Worm (Caenorhabditis elegans): ENCODE results near the gene sdn-1.
A peak's percentile ranks its signal among the peaks of the same experiment; 100 is the strongest.

Gene sdn-1

ce11 chrX:10593234-10593633 lies at the start of gene sdn-1:
TSS of gene sdn-1 (minus strand) at chrX:10593334.
- TF ChIP-seq lin-11 (tag; optimal IDR thresholded peaks at IDR 0.05) (no peak), ceh-45 (GFP tag; IDR thresholded peaks at IDR 0.05) (no peak), pqm-1 (tag; optimal IDR thresholded peaks at IDR 0.05) (no peak), ets-4 (tag; optimal IDR thresholded peaks at IDR 0.05) (no peak), sox-4 (tag; optimal IDR thresholded peaks at IDR 0.05) (no peak), pha-2 (tag; optimal IDR thresholded peaks at IDR 0.05) (no peak), pros-1 (tag; optimal IDR thresholded peaks at IDR 0.05) (no peak), unc-86 (tag; optimal IDR thresholded peaks at IDR 0.05) (no peak), hlh-30 (tag; optimal IDR thresholded peaks at IDR 0.05; ENCODE audit: insufficient read depth) (no peak), eyg-1 (tag; optimal IDR thresholded peaks at IDR 0.05) (no peak), unc-55 (GFP tag; optimal IDR thresholded peaks at IDR 0.05) (no peak), che-1 (tag; optimal IDR thresholded peaks at IDR 0.05) (no peak), ref-2 (tag; optimal IDR thresholded peaks at IDR 0.05) (no peak)

DNA sequence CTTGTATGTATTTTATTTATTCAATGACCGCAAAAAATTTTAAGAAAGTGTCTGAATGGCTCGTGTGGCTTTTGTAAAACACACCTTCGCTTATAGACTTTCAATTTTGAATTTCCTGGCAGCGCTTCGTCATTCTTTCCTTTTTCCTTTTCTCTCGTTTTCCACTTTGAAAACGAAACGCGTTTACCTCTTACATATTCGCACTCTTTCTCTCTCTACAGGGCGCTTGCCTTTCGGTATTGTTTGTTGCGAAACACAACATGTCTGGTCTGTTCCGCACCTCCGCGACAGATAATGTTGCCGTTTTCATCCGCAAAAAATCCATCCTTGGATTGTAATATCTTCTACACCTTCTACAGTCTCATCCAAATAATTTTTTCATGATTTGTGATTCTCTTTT lies 47.4 kb upstream of the sdn-1 start:
- TF ChIP-seq ceh-9 (tag; optimal IDR thresholded peaks at IDR 0.05) (no peak), sdc-2 (tag; optimal IDR thresholded peaks at IDR 0.05) (no peak), che-1 (tag; optimal IDR thresholded peaks at IDR 0.05) (no peak), elt-4 (tag; optimal IDR thresholded peaks at IDR 0.05) (no peak), zip-5 (tag; optimal IDR thresholded peaks at IDR 0.05) (no peak), pqm-1 (tag; optimal IDR thresholded peaks at IDR 0.05) (no peak)

DNA sequence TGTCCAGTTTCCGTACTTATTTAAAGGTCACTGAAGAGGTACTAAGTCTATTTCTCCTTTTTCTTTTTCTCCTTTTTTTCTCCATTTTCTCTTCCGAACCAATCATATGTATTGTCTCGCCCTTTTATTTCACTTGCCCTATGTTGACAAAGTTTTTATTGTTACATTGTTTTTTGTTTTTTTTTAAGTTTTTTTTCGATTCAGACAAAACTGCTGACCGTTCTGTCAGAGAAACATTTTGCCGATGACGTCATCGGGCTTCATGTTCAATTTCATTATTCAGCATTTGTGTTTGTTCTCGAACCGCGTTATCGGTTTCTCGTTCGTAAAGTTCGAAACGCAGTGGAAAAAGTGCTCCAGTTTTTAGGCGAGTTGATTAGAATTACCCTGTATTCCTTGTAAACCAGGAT lies 46.3 kb upstream of the sdn-1 start:
- TF ChIP-seq F13H6.1 (tag; optimal IDR thresholded peaks at IDR 0.05): no peak
- TF ChIP-seq gmeb-2 (tag; optimal IDR thresholded peaks at IDR 0.05): no peak
- no peak for TF ChIP-seq ceh-24 (tag; optimal IDR thresholded peaks at IDR 0.05)
- TF ChIP-seq mec-3 (tag; optimal IDR thresholded peaks at IDR 0.05; ENCODE audit: borderline replicate concordance): no peak
- no peak for TF ChIP-seq lim-6 (tag; optimal IDR thresholded peaks at IDR 0.05)
- TF ChIP-seq sdc-2 (tag; optimal IDR thresholded peaks at IDR 0.05): no peak
- no peak for TF ChIP-seq ceh-14 (tag; optimal IDR thresholded peaks at IDR 0.05)
- TF ChIP-seq ahr-1 (tag; optimal IDR thresholded peaks at IDR 0.05): no peak
- no peak for TF ChIP-seq madf-2 (tag; optimal IDR thresholded peaks at IDR 0.05)
- TF ChIP-seq ceh-18 (tag; optimal IDR thresholded peaks at IDR 0.05): no peak
- no peak for TF ChIP-seq odd-2 (tag; optimal IDR thresholded peaks at IDR 0.05)
- no peak for TF ChIP-seq ceh-30 (tag; optimal IDR thresholded peaks at IDR 0.05)
- no peak for TF ChIP-seq ets-4 (tag; optimal IDR thresholded peaks at IDR 0.05)
- TF ChIP-seq ama-1 (optimal IDR thresholded peaks at IDR 0.05): no peak
- no peak for TF ChIP-seq pha-4 (tag; optimal IDR thresholded peaks at IDR 0.05)
- TF ChIP-seq hlh-30 (tag; optimal IDR thresholded peaks at IDR 0.05; ENCODE audit: insufficient read depth): no peak
- TF ChIP-seq pat-9 (tag; optimal IDR thresholded peaks at IDR 0.05): no peak
- TF ChIP-seq T23F11.4 (GFP tag; optimal IDR thresholded peaks at IDR 0.05): no peak

DNA sequence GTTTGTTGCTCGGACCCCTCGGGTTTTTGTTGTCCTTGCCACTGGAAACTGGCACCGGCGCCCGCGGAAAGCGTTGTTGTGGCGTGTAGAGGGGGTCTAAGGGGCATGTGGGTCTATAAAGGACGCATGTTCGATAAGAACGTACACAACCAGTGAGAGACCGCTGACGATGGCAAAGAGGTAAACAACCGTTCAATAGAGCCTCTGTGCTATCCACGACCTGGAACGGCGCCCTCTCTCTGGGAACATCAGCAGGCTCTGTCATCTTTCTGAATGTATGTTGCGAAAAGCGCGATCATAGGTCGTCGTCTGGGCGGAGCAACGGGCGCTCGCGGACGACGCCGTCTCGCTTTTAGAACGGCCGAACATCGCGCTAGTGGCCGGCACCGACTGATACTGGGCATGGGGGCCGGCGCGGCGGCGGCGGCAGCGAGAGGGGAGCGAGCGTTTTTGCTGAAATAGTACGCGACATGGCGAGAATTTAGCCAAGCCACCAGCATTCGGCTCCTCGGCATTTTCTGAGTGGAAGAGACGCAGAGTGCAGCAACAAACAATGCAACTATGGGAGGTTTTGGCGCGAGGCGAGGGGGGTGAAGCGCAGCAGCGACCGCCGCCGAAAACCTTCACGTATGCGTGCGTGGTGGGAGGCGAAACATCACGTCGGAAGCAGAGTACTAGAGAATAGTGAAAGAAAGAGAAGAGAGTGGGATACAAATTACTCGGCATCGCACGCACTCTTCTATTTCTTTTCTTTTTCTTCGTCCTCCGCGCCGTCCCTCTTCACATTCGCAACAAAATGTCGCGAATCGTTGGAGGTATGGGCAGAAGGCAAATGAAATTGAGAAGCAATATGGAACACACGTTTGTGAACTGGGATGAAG lies 44.2 kb upstream of the sdn-1 start:
- TF ChIP-seq tbx-2 (tag; optimal IDR thresholded peaks at IDR 0.05): peak; percentile 78
- no peak for TF ChIP-seq syd-9 (tag; optimal IDR thresholded peaks at IDR 0.05)
- peak; percentile 48 for TF ChIP-seq ets-4 (tag; optimal IDR thresholded peaks at IDR 0.05)
- TF ChIP-seq rnt-1 (tag; optimal IDR thresholded peaks at IDR 0.05): peak; percentile 62
- TF ChIP-seq elt-4 (tag; optimal IDR thresholded peaks at IDR 0.05): peak; percentile 62
- peak; percentile 83 for TF ChIP-seq pros-1 (tag; optimal IDR thresholded peaks at IDR 0.05)
- peak; percentile 10 for TF ChIP-seq ceh-30 (tag; optimal IDR thresholded peaks at IDR 0.05)
- no peak for TF ChIP-seq eyg-1 (tag; optimal IDR thresholded peaks at IDR 0.05)
- peak; percentile 70 for TF ChIP-seq ceh-34 (tag; optimal IDR thresholded peaks at IDR 0.05)
- no peak for TF ChIP-seq fax-1 (tag; optimal IDR thresholded peaks at IDR 0.05)
- no peak for TF ChIP-seq ceh-6 (GFP tag; optimal IDR thresholded peaks at IDR 0.05)
- TF ChIP-seq ttx-3 (tag; optimal IDR thresholded peaks at IDR 0.05): no peak
- TF ChIP-seq K09A11.1 (tag; optimal IDR thresholded peaks at IDR 0.05; ENCODE audit: insufficient read depth): no peak
- peak; percentile 75 for TF ChIP-seq F13H6.1 (tag; optimal IDR thresholded peaks at IDR 0.05)
- peak; percentile 37 for TF ChIP-seq unc-55 (GFP tag; optimal IDR thresholded peaks at IDR 0.05)
- no peak for TF ChIP-seq ceh-45 (GFP tag; IDR thresholded peaks at IDR 0.05)
- TF ChIP-seq elt-2 (tag; optimal IDR thresholded peaks at IDR 0.05): peak; percentile 16
- TF ChIP-seq T23F11.4 (GFP tag; optimal IDR thresholded peaks at IDR 0.05): peak; percentile 4
- no peak for TF ChIP-seq pax-1 (tag; optimal IDR thresholded peaks at IDR 0.05)
- TF ChIP-seq ceh-18 (tag; optimal IDR thresholded peaks at IDR 0.05): peak; percentile 92
- peak; percentile 5; the same call in 1 of the 2 replicates for TF ChIP-seq unc-3 (GFP tag; conservative IDR thresholded peaks at IDR 0.05)
- TF ChIP-seq unc-3 (tag; optimal IDR thresholded peaks at IDR 0.05): no peak
- no peak for TF ChIP-seq pqm-1 (tag; optimal IDR thresholded peaks at IDR 0.05)
- TF ChIP-seq hlh-6 (tag; optimal IDR thresholded peaks at IDR 0.05): no peak
- TF ChIP-seq ref-2 (tag; optimal IDR thresholded peaks at IDR 0.05): no peak

Data from whole organism, late embryonic.